Fruit fly (Drosophila melanogaster) Kc167 (cell line): Measurements from ENCODE around the gene Hip14.

ENCODE experiments used
- Myc ChIP-seq: fragments of >200 bp; optimal IDR thresholded peaks from 2 replicates; lab custom pipeline; 2017; ENCODE audit warnings: missing external identifiers
- Sin3A ChIP-seq: fragments of >200 bp; optimal IDR thresholded peaks from 2 replicates; lab custom pipeline; 2018; ENCODE audit warnings: missing external identifiers
- h ChIP-seq: fragments of >200 bp; optimal IDR thresholded peaks from 3 replicates; lab custom pipeline; 2018; ENCODE audit warnings: missing external identifiers
- insv ChIP-seq: fragments of >200 bp; optimal IDR thresholded peaks from 3 replicates; lab custom pipeline; 2018; ENCODE audit warnings: missing external identifiers
- psq ChIP-seq: fragments of >200 bp; optimal IDR thresholded peaks from 2 replicates; lab custom pipeline; 2017; ENCODE audit warnings: missing external identifiers
- ttk ChIP-seq: sonication (Bioruptor generic); optimal IDR thresholded peaks from 2 replicates; lab custom pipeline; 2017; ENCODE audit warnings: missing external identifiers

dm6 chr3L:16025020-16025680 is 37.1 kb downstream of the Hip14 start:
- TF ChIP-seq Sin3A (lab: Kevin White, UChicago) (no peak), psq (lab: Kevin White, UChicago) (no peak), ttk (lab: Kevin White, UChicago) (no peak), insv (lab: Kevin White, UChicago) (no peak), h (lab: Kevin White, UChicago) (no peak), Myc (lab: Kevin White, UChicago) (no peak)
